Worm (Caenorhabditis elegans) whole organism, mixed stage, embryonic: Measurements from ENCODE around the gene oac-5.

ENCODE experiments used
- M03D4.4 ChIP-seq: sonication (generic microtip); optimal IDR thresholded peaks from 2 replicates; lab custom pipeline; 2017; ENCODE audit warnings: mild to moderate bottlenecking, missing genetic modification characterization, missing compliant biosample characterization
- bed-3 ChIP-seq: fragments of 200-800 bp; sonication (Bioruptor generic); optimal IDR thresholded peaks from 3 replicates; lab custom pipeline; 2018; ENCODE audit warnings: mild to moderate bottlenecking, missing genetic modification characterization, moderate library complexity, missing compliant biosample characterization
- blmp-1 ChIP-seq: fragments of 150-350 bp; optimal IDR thresholded peaks from 2 replicates; lab custom pipeline; 2014; ENCODE audit warnings: missing biosample characterization, missing genetic modification characterization
- ceh-39 ChIP-seq: fragments of 150-350 bp; optimal IDR thresholded peaks from 2 replicates; lab custom pipeline; 2014; ENCODE audit warnings: missing biosample characterization, missing genetic modification characterization
- ceh-43 ChIP-seq: fragments of 200-800 bp; sonication (Bioruptor generic); optimal IDR thresholded peaks from 2 replicates; lab custom pipeline; 2018; ENCODE audit warnings: mild to moderate bottlenecking, missing genetic modification characterization, moderate library complexity, missing compliant biosample characterization
- ceh-83 ChIP-seq: fragments of 200-800 bp; sonication (Bioruptor generic); optimal IDR thresholded peaks from 2 replicates; lab custom pipeline; 2018; ENCODE audit warnings: mild to moderate bottlenecking, missing genetic modification characterization, missing compliant biosample characterization
- ces-1 ChIP-seq: fragments of 150-350 bp; optimal IDR thresholded peaks from 2 replicates; lab custom pipeline; 2014; ENCODE audit warnings: missing biosample characterization, missing genetic modification reagents, missing genetic modification characterization
- cnd-1 ChIP-seq: fragments of 200-800 bp; sonication (Bioruptor generic); optimal IDR thresholded peaks from 2 replicates; lab custom pipeline; 2018; ENCODE audit warnings: mild to moderate bottlenecking, missing genetic modification characterization, missing compliant biosample characterization
- drap-1 ChIP-seq: fragments of 200-800 bp; sonication (Bioruptor generic); optimal IDR thresholded peaks from 3 replicates; lab custom pipeline; 2018; ENCODE audit warnings: mild to moderate bottlenecking, missing genetic modification characterization, missing compliant biosample characterization
- elt-1 ChIP-seq: sonication (generic microtip); optimal IDR thresholded peaks from 2 replicates; lab custom pipeline; 2017; ENCODE audit warnings: missing genetic modification characterization, mild to moderate bottlenecking, missing compliant biosample characterization, antibody characterized with exemption, moderate library complexity, borderline replicate concordance; ENCODE audit not compliant: insufficient read depth
- elt-3 ChIP-seq: fragments of 150-350 bp; optimal IDR thresholded peaks from 2 replicates; lab custom pipeline; 2014; ENCODE audit warnings: missing biosample characterization, missing genetic modification characterization
- hlh-1 ChIP-seq: fragments of 150-350 bp; optimal IDR thresholded peaks from 2 replicates; lab custom pipeline; 2014; ENCODE audit warnings: missing biosample characterization, missing genetic modification reagents, missing genetic modification characterization
- lin-13 ChIP-seq: fragments of 150-350 bp; optimal IDR thresholded peaks from 2 replicates; lab custom pipeline; 2014; ENCODE audit warnings: missing biosample characterization, missing genetic modification characterization
- lin-32 ChIP-seq: fragments of 200-800 bp; sonication (Bioruptor generic); optimal IDR thresholded peaks from 2 replicates; lab custom pipeline; 2018; ENCODE audit warnings: mild to moderate bottlenecking, missing genetic modification characterization, missing compliant biosample characterization
- mab-5 ChIP-seq: fragments of 150-350 bp; optimal IDR thresholded peaks from 2 replicates; lab custom pipeline; 2014; ENCODE audit warnings: missing biosample characterization, missing genetic modification characterization
- mls-2 ChIP-seq: sonication (generic microtip); optimal IDR thresholded peaks from 2 replicates; lab custom pipeline; 2016; ENCODE audit warnings: mild to moderate bottlenecking, missing genetic modification characterization, moderate library complexity, missing compliant biosample characterization
- nhr-12 ChIP-seq: fragments of 150-350 bp; optimal IDR thresholded peaks from 2 replicates; lab custom pipeline; 2014; ENCODE audit warnings: missing biosample characterization, missing genetic modification characterization
- nhr-2 ChIP-seq: fragments of 150-350 bp; optimal IDR thresholded peaks from 2 replicates; lab custom pipeline; 2014; ENCODE audit warnings: missing biosample characterization, missing genetic modification characterization
- nhr-237 ChIP-seq: fragments of 150-350 bp; optimal IDR thresholded peaks from 2 replicates; lab custom pipeline; 2014; ENCODE audit warnings: missing biosample characterization, missing genetic modification characterization
- nhr-28 ChIP-seq: fragments of 150-350 bp; optimal IDR thresholded peaks from 2 replicates; lab custom pipeline; 2014; ENCODE audit warnings: missing biosample characterization, missing genetic modification characterization
- nhr-76 ChIP-seq: sonication (generic microtip); optimal IDR thresholded peaks from 2 replicates; lab custom pipeline; 2017; ENCODE audit warnings: missing biosample characterization, missing genetic modification characterization
- pha-4 ChIP-seq: fragments of 150-350 bp; optimal IDR thresholded peaks from 2 replicates; lab custom pipeline; 2018; ENCODE audit warnings: missing biosample characterization, missing genetic modification reagents, missing genetic modification characterization
- sem-2 ChIP-seq: fragments of 200-800 bp; sonication (Bioruptor generic); optimal IDR thresholded peaks from 2 replicates; lab custom pipeline; 2018; ENCODE audit warnings: mild to moderate bottlenecking, missing genetic modification characterization, missing compliant biosample characterization
- snpc-4 ChIP-seq: fragments of 150-350 bp; optimal IDR thresholded peaks from 2 replicates; lab custom pipeline; 2014; ENCODE audit warnings: missing biosample characterization, missing genetic modification characterization
- sptf-1 ChIP-seq: sonication (generic microtip); optimal IDR thresholded peaks from 2 replicates; lab custom pipeline; 2017; ENCODE audit warnings: mild to moderate bottlenecking, missing genetic modification characterization, moderate library complexity, missing compliant biosample characterization
- tbx-8 ChIP-seq: fragments of 200-800 bp; sonication (Bioruptor generic); optimal IDR thresholded peaks from 2 replicates; lab custom pipeline; 2018; ENCODE audit warnings: mild to moderate bottlenecking, missing genetic modification characterization, moderate library complexity, missing compliant biosample characterization
- unc-120 ChIP-seq: sonication (generic microtip); optimal IDR thresholded peaks from 2 replicates; lab custom pipeline; 2017; ENCODE audit warnings: missing genetic modification characterization, missing compliant biosample characterization; ENCODE audit not compliant: poor library complexity, severe bottlenecking
- unc-39 ChIP-seq: fragments of 150-350 bp; optimal IDR thresholded peaks from 2 replicates; lab custom pipeline; 2014; ENCODE audit warnings: missing biosample characterization, missing genetic modification characterization
- unc-62 ChIP-seq: fragments of 150-350 bp; optimal IDR thresholded peaks from 2 replicates; lab custom pipeline; 2014; ENCODE audit warnings: missing biosample characterization, missing genetic modification reagents, missing genetic modification characterization
- zip-8 ChIP-seq: fragments of 150-350 bp; optimal IDR thresholded peaks from 2 replicates; lab custom pipeline; 2014; ENCODE audit warnings: missing biosample characterization, missing genetic modification characterization
- ztf-11 ChIP-seq: fragments of 150-350 bp; optimal IDR thresholded peaks from 2 replicates; lab custom pipeline; 2014; ENCODE audit warnings: missing biosample characterization, missing genetic modification characterization

oac-5 gene

ce11 chrV:16292409-16292808 lies at the start of gene oac-5:
TSS of gene oac-5 (plus strand) at chrV:16292709.
- TF ChIP-seq lin-13 (no peak), unc-39 (tag; lab: Kevin White, UChicago) (no peak), ceh-83 (GFP tag; lab: Kevin White, UChicago) (no peak), cnd-1 (tag; lab: Kevin White, UChicago) (no peak), ceh-43 (GFP tag; lab: Kevin White, UChicago) (no peak), nhr-237 (tag; lab: Kevin White, UChicago) (no peak)

ce11 chrV:16244078-16244477 lies 48.4 kb upstream of the oac-5 start, which contains the start of gene srh-104:
TSS of gene srh-104 (minus strand) at chrV:16244178.
- TF ChIP-seq M03D4.4 (no peak), tbx-8 (GFP tag; lab: Kevin White, UChicago) (no peak), sptf-1 (no peak)

ce11 chrV:16246579-16246978 lies 45.9 kb upstream of the oac-5 start, which contains the start of gene srh-95:
TSS of gene srh-95 (plus strand) at chrV:16246879.
- no peak for TF ChIP-seq lin-13
- no peak for TF ChIP-seq sem-2 (GFP tag; lab: Kevin White, UChicago)
- no peak for TF ChIP-seq drap-1 (GFP tag; lab: Kevin White, UChicago)
- TF ChIP-seq elt-3 (tag; lab: Kevin White, UChicago) = no peak
- TF ChIP-seq nhr-76 (tag; lab: Kevin White, UChicago) = no peak
- TF ChIP-seq ceh-43 (GFP tag; lab: Kevin White, UChicago) = no peak
- no peak for TF ChIP-seq ceh-39
- TF ChIP-seq lin-32 (GFP tag; lab: Kevin White, UChicago) = no peak
- TF ChIP-seq mls-2 (tag; lab: Kevin White, UChicago) = no peak
- no peak for TF ChIP-seq nhr-28 (tag; lab: Kevin White, UChicago)
- TF ChIP-seq nhr-12 (tag; lab: Kevin White, UChicago) = no peak
- no peak for TF ChIP-seq blmp-1
- TF ChIP-seq unc-120 (tag; lab: Kevin White, UChicago) = no peak

- TF ChIP-seq nhr-76 (tag; lab: Kevin White, UChicago) (no peak), elt-1 (tag; lab: Kevin White, UChicago) (peak; percentile 52)
Observed at ce11 chrV:16249105-16249504, 43.4 kb upstream of the oac-5 start.

ce11 chrV:16253687-16254086 lies 38.8 kb upstream of the oac-5 start, which contains the start of gene gcy-20:
TSS of gene gcy-20 (minus strand) at chrV:16253787.
- TF ChIP-seq bed-3 (GFP tag; lab: Kevin White, UChicago) = no peak
- no peak for TF ChIP-seq ceh-43 (GFP tag; lab: Kevin White, UChicago)
- TF ChIP-seq nhr-28 (tag; lab: Kevin White, UChicago) = no peak
- TF ChIP-seq M03D4.4 = no peak
- TF ChIP-seq unc-39 (tag; lab: Kevin White, UChicago) = no peak
- no peak for TF ChIP-seq nhr-76 (tag; lab: Kevin White, UChicago)
- TF ChIP-seq lin-32 (GFP tag; lab: Kevin White, UChicago) = no peak
- no peak for TF ChIP-seq elt-1 (tag; lab: Kevin White, UChicago)
- no peak for TF ChIP-seq nhr-2 (tag; lab: Kevin White, UChicago)
- no peak for TF ChIP-seq ces-1
- no peak for TF ChIP-seq zip-8 (tag; lab: Kevin White, UChicago)
- no peak for TF ChIP-seq drap-1 (GFP tag; lab: Kevin White, UChicago)
- no peak for TF ChIP-seq unc-62
- TF ChIP-seq tbx-8 (GFP tag; lab: Kevin White, UChicago) = no peak

ce11 chrV:16256395-16256794 lies 36.1 kb upstream of the oac-5 start, which contains the start of gene bgnt-1.3:
TSS of gene bgnt-1.3 (minus strand) at chrV:16256495.
- TF ChIP-seq unc-39 (tag; lab: Kevin White, UChicago) = no peak
- no peak for TF ChIP-seq ztf-11
- no peak for TF ChIP-seq sem-2 (GFP tag; lab: Kevin White, UChicago)
- no peak for TF ChIP-seq blmp-1
- TF ChIP-seq drap-1 (GFP tag; lab: Kevin White, UChicago) = no peak
- TF ChIP-seq cnd-1 (tag; lab: Kevin White, UChicago) = no peak
- no peak for TF ChIP-seq pha-4 (tag; lab: Kevin White, UChicago)
- TF ChIP-seq ceh-39 = no peak
- TF ChIP-seq hlh-1 = no peak
- no peak for TF ChIP-seq mab-5 (tag; lab: Kevin White, UChicago)
- no peak for TF ChIP-seq elt-3 (tag; lab: Kevin White, UChicago)
- no peak for TF ChIP-seq elt-1 (tag; lab: Kevin White, UChicago)
- no peak for TF ChIP-seq sptf-1
- no peak for TF ChIP-seq snpc-4 (tag; lab: Kevin White, UChicago)
- TF ChIP-seq lin-32 (GFP tag; lab: Kevin White, UChicago) = no peak
